Fruit fly (Drosophila melanogaster): Measurements from ENCODE around the gene CG42554.

The CG42554 gene

dm6 chr3L:882236-882891 lies 46.9 kb downstream of the CG42554 start:
- TF ChIP-seq Eip78C (GFP tag) (peak; percentile 70), CG9139 (GFP tag; optimal IDR thresholded peaks at IDR 0.05) (no peak), vri (GFP tag; optimal IDR thresholded peaks at IDR 0.05) (peak; percentile 36)

dm6 chr3L:882892-883255 lies 47.4 kb downstream of the CG42554 start:
- TF ChIP-seq CG9139 (GFP tag; optimal IDR thresholded peaks at IDR 0.05) (no peak), topi (GFP tag; optimal IDR thresholded peaks at IDR 0.05) (no peak), lz (GFP tag; optimal IDR thresholded peaks at IDR 0.05) (no peak), pdm3 (GFP tag; optimal IDR thresholded peaks at IDR 0.05) (no peak), Sox14 (GFP tag; optimal IDR thresholded peaks at IDR 0.05) (no peak), CG3919 (GFP tag; optimal IDR thresholded peaks at IDR 0.05) (no peak), achi (GFP tag; optimal IDR thresholded peaks at IDR 0.05) (no peak)

dm6 chr3L:883786-884185 lies 48.3 kb downstream of the CG42554 start:
- TF ChIP-seq Sox14 (GFP tag; optimal IDR thresholded peaks at IDR 0.05) (peak; percentile 86), ss (GFP tag; optimal IDR thresholded peaks at IDR 0.05) (no peak)

- no peak for TF ChIP-seq Ets21C (GFP tag; optimal IDR thresholded peaks at IDR 0.05)
- no peak for TF ChIP-seq Hr39 (GFP tag; optimal IDR thresholded peaks at IDR 0.05)
- peak; percentile 15 for TF ChIP-seq topi (GFP tag; optimal IDR thresholded peaks at IDR 0.05)
- TF ChIP-seq CG31627 (GFP tag; optimal IDR thresholded peaks at IDR 0.05), result no peak
- peak; percentile 35 for TF ChIP-seq achi (GFP tag; optimal IDR thresholded peaks at IDR 0.05)
- no peak for TF ChIP-seq salr (GFP tag; optimal IDR thresholded peaks at IDR 0.05)
- no peak for TF ChIP-seq Smox (GFP tag; optimal IDR thresholded peaks at IDR 0.05)
- TF ChIP-seq CG32006 (GFP tag; optimal IDR thresholded peaks at IDR 0.05), result no peak
- TF ChIP-seq acj6 (GFP tag; optimal IDR thresholded peaks at IDR 0.05), result no peak
- TF ChIP-seq CG11902 (GFP tag; optimal IDR thresholded peaks at IDR 0.05), result peak; percentile 28
- peak; percentile 54; the same call in 2 of the 3 replicates for TF ChIP-seq eg (GFP tag; IDR thresholded peaks at IDR 0.05)
- peak; percentile 29 for TF ChIP-seq cyc (GFP tag; optimal IDR thresholded peaks at IDR 0.05)
- no peak for TF ChIP-seq esn (GFP tag; optimal IDR thresholded peaks at IDR 0.05)
- no peak for TF ChIP-seq CG6276 (GFP tag; optimal IDR thresholded peaks at IDR 0.05)
- TF ChIP-seq CG8319 (GFP tag; optimal IDR thresholded peaks at IDR 0.05), result no peak
- TF ChIP-seq Eip93F (GFP tag; optimal IDR thresholded peaks at IDR 0.05), result no peak
- peak; percentile 22 for TF ChIP-seq CG10669 (GFP tag; optimal IDR thresholded peaks at IDR 0.05)
- no peak for TF ChIP-seq Sox14 (GFP tag; optimal IDR thresholded peaks at IDR 0.05)
- no peak for TF ChIP-seq CG6808 (GFP tag; optimal IDR thresholded peaks at IDR 0.05)
- no peak for TF ChIP-seq CG9139 (GFP tag; optimal IDR thresholded peaks at IDR 0.05)
- TF ChIP-seq CG8119 (GFP tag; IDR thresholded peaks at IDR 0.05), result no peak
- no peak for TF ChIP-seq CG34406 (GFP tag; optimal IDR thresholded peaks at IDR 0.05)
- no peak for TF ChIP-seq CG3032 (tag; optimal IDR thresholded peaks at IDR 0.05)
- no peak for TF ChIP-seq Hr4 (GFP tag; optimal IDR thresholded peaks at IDR 0.05)
- TF ChIP-seq CG6792 (GFP tag; optimal IDR thresholded peaks at IDR 0.05), result no peak
- no peak; the same call in 1 of the 2 replicates for TF ChIP-seq CG11294 (GFP tag; IDR thresholded peaks at IDR 0.05)
- TF ChIP-seq Eip75B (GFP tag; optimal IDR thresholded peaks at IDR 0.05), result no peak
- TF ChIP-seq Ets96B (tag; optimal IDR thresholded peaks at IDR 0.05), result peak; percentile 30
- no peak for TF ChIP-seq ss (GFP tag; optimal IDR thresholded peaks at IDR 0.05)
- TF ChIP-seq Sox15 (GFP tag; optimal IDR thresholded peaks at IDR 0.05), result no peak
- no peak for TF ChIP-seq Lpt (GFP tag; optimal IDR thresholded peaks at IDR 0.05)
- TF ChIP-seq CG6854 (GFP tag; optimal IDR thresholded peaks at IDR 0.05), result no peak
- no peak for TF ChIP-seq Hr38 (GFP tag; optimal IDR thresholded peaks at IDR 0.05)
- TF ChIP-seq CG1621 (tag; optimal IDR thresholded peaks at IDR 0.05), result no peak
- no peak for TF ChIP-seq Blimp-1 (GFP tag; optimal IDR thresholded peaks at IDR 0.05)
- no peak for TF ChIP-seq pdm3 (GFP tag; optimal IDR thresholded peaks at IDR 0.05)
- TF ChIP-seq Met (GFP tag; optimal IDR thresholded peaks at IDR 0.05), result no peak
- TF ChIP-seq CG6163 (GFP tag; IDR thresholded peaks at IDR 0.05), result 0 out of 3 replicates have a peak, but pooled peaks have one; percentile 12
- TF ChIP-seq Gug (GFP tag; IDR thresholded peaks at IDR 0.05), result 0 out of 2 replicates have a peak, but pooled peaks have one; percentile 15
- TF ChIP-seq fd59A (GFP tag; optimal IDR thresholded peaks at IDR 0.05), result no peak
- TF ChIP-seq fkh (GFP tag; optimal IDR thresholded peaks at IDR 0.05), result no peak
Measured at dm6 chr3L:884239-884638, 48.8 kb downstream of the CG42554 start.

Data from whole organism, prepupa.